Fruit fly (Drosophila melanogaster) whole organism, embryonic: ENCODE measurements around the gene CG2124.

Source experiments
- ATbp ChIP-seq: fragments of 200-800 bp; sonication (Bioruptor generic); optimal IDR thresholded peaks from 2 replicates; lab custom pipeline; 2017; ENCODE audit warnings: missing biosample characterization, mild to moderate bottlenecking, missing genetic modification characterization, missing genetic modification reagents
- Adf1 ChIP-seq: fragments of 200-800 bp; sonication (Bioruptor generic); IDR thresholded peaks from 2 replicates; pipeline ENCODE4 v1.3.6; 2022; ENCODE audit warnings: missing biosample characterization, missing genetic modification characterization
- Asciz ChIP-seq: fragments of 200-800 bp; sonication (Bioruptor generic); optimal IDR thresholded peaks from 2 replicates; lab custom pipeline; 2017; ENCODE audit warnings: missing biosample characterization, mild to moderate bottlenecking, missing genetic modification characterization, missing genetic modification reagents
- Atf6 ChIP-seq: fragments of 200-800 bp; sonication (Bioruptor generic); IDR thresholded peaks from 2 replicates; pipeline ENCODE4 v1.3.6; 2022; ENCODE audit warnings: missing biosample characterization, missing genetic modification characterization
- B-H1 ChIP-seq: fragments of 200-800 bp; sonication (Bioruptor generic); IDR thresholded peaks from 3 replicates; pipeline ENCODE4 v1.3.6; 2022; ENCODE audit warnings: missing biosample characterization, missing genetic modification characterization
- CG10274 ChIP-seq: fragments of 200-800 bp; sonication (Bioruptor generic); optimal IDR thresholded peaks from 3 replicates; lab custom pipeline; 2017; ENCODE audit warnings: missing biosample characterization, mild to moderate bottlenecking, missing genetic modification characterization
- CG10543 ChIP-seq: fragments of 200-800 bp; sonication (Bioruptor generic); optimal IDR thresholded peaks from 3 replicates; lab custom pipeline; 2017; ENCODE audit warnings: missing biosample characterization, mild to moderate bottlenecking, missing genetic modification characterization, moderate library complexity
- CG17328 ChIP-seq: fragments of 200-800 bp; sonication (Bioruptor generic); IDR thresholded peaks from 2 replicates; pipeline ENCODE4 v1.3.6; 2022; ENCODE audit warnings: missing biosample characterization, missing genetic modification characterization
- CG17359 ChIP-seq: fragments of 200-800 bp; sonication (Bioruptor generic); optimal IDR thresholded peaks from 3 replicates; lab custom pipeline; 2018; ENCODE audit warnings: missing biosample characterization, mild to moderate bottlenecking, missing genetic modification characterization, moderate library complexity
- CG34376 ChIP-seq: fragments of 200-800 bp; sonication (Bioruptor generic); optimal IDR thresholded peaks from 2 replicates; lab custom pipeline; 2018; ENCODE audit warnings: missing biosample characterization, mild to moderate bottlenecking, missing genetic modification characterization
- CG5180 ChIP-seq: fragments of 200-800 bp; sonication (Bioruptor generic); optimal IDR thresholded peaks from 3 replicates; lab custom pipeline; 2017; ENCODE audit warnings: missing biosample characterization, missing genetic modification characterization, mild to moderate bottlenecking, moderate library complexity, missing genetic modification reagents
- CG5953 ChIP-seq: fragments of 200-800 bp; sonication (Bioruptor generic); IDR thresholded peaks from 2 replicates; pipeline ENCODE4 v1.3.6; 2022; ENCODE audit warnings: missing biosample characterization, missing genetic modification characterization
- CG6813 ChIP-seq: fragments of 200-800 bp; sonication (Bioruptor generic); optimal IDR thresholded peaks from 2 replicates; lab custom pipeline; 2017; ENCODE audit warnings: missing biosample characterization, missing genetic modification characterization, mild to moderate bottlenecking, moderate library complexity, missing genetic modification reagents
- CG7987 ChIP-seq: fragments of 200-800 bp; sonication (Bioruptor generic); optimal IDR thresholded peaks from 2 replicates; lab custom pipeline; 2018; ENCODE audit warnings: missing biosample characterization, mild to moderate bottlenecking, missing genetic modification characterization, moderate library complexity
- Chrac-16 ChIP-seq: fragments of 200-800 bp; sonication (Bioruptor generic); optimal IDR thresholded peaks from 3 replicates; lab custom pipeline; 2016; ENCODE audit warnings: missing biosample characterization, missing genetic modification characterization
- D19B ChIP-seq: fragments of 200-800 bp; sonication (Bioruptor generic); optimal IDR thresholded peaks from 2 replicates; lab custom pipeline; 2017; ENCODE audit warnings: missing biosample characterization, mild to moderate bottlenecking, missing genetic modification characterization
- Fer2 ChIP-seq: fragments of 200-800 bp; sonication (Bioruptor generic); optimal IDR thresholded peaks from 2 replicates; lab custom pipeline; 2018; ENCODE audit warnings: missing biosample characterization, mild to moderate bottlenecking, missing genetic modification characterization, moderate library complexity
- Hr51 ChIP-seq, 2 experiments: fragments of 200-800 bp; sonication (Bioruptor generic); optimal IDR thresholded peaks; 2 replicates in 1 of 2; 3 replicates in 1 of 2; lab custom pipeline; 2016 to 2018; ENCODE audit warnings: missing biosample characterization in 2 of 2, missing genetic modification characterization in 2 of 2, mild to moderate bottlenecking in 1 of 2, moderate library complexity in 1 of 2
- Hr78 ChIP-seq, 2 experiments: fragments of 200-800 bp in 1 of 2; fragments of >200 bp in 1 of 2; sonication (Bioruptor generic) in 1 of 2; optimal IDR thresholded peaks; 2 replicates each; lab custom pipeline; 2017 to 2019; ENCODE audit warnings: missing biosample characterization in 2 of 2, missing genetic modification characterization in 2 of 2, mild to moderate bottlenecking in 1 of 2, moderate library complexity in 1 of 2
- Lim3 ChIP-seq: fragments of 200-800 bp; sonication (Bioruptor generic); IDR thresholded peaks from 2 replicates; pipeline ENCODE4 v1.3.6; 2022; ENCODE audit warnings: missing biosample characterization, missing genetic modification characterization
- NK7.1 ChIP-seq: fragments of 200-800 bp; sonication (Bioruptor generic); optimal IDR thresholded peaks from 3 replicates; lab custom pipeline; 2016; ENCODE audit warnings: missing biosample characterization, missing genetic modification characterization
- Oli ChIP-seq: fragments of 200-800 bp; sonication (Bioruptor generic); optimal IDR thresholded peaks from 2 replicates; lab custom pipeline; 2018; ENCODE audit warnings: missing biosample characterization, mild to moderate bottlenecking, missing genetic modification characterization, moderate library complexity
- Pdp1 ChIP-seq, 2 experiments: fragments of 200-800 bp; sonication (Bioruptor generic); optimal IDR thresholded peaks; 3 replicates each; lab custom pipeline; 2016; ENCODE audit warnings: missing biosample characterization in 2 of 2, missing genetic modification characterization in 2 of 2, mild to moderate bottlenecking in 1 of 2, moderate library complexity in 1 of 2
- Tbp ChIP-seq: fragments of >200 bp; optimal IDR thresholded peaks from 2 replicates; lab custom pipeline; 2018; ENCODE audit warnings: missing biosample characterization, missing genetic modification characterization
- Usf ChIP-seq: fragments of 200-800 bp; sonication (Bioruptor generic); optimal IDR thresholded peaks from 2 replicates; lab custom pipeline; 2017; ENCODE audit warnings: missing genotype, missing biosample characterization, missing genetic modification characterization
- ab ChIP-seq: fragments of 200-800 bp; sonication (Bioruptor generic); optimal IDR thresholded peaks from 2 replicates; lab custom pipeline; 2016; ENCODE audit warnings: missing biosample characterization, missing genetic modification characterization
- btn ChIP-seq: fragments of 200-800 bp; sonication (Bioruptor generic); optimal IDR thresholded peaks from 2 replicates; lab custom pipeline; 2016; ENCODE audit warnings: missing biosample characterization, missing genetic modification characterization
- cwo ChIP-seq: fragments of 200-800 bp; sonication (Bioruptor generic); optimal IDR thresholded peaks from 3 replicates; lab custom pipeline; 2017; ENCODE audit warnings: missing biosample characterization, missing genetic modification characterization, mild to moderate bottlenecking, moderate library complexity, missing genetic modification reagents
- ewg ChIP-seq: fragments of 200-800 bp; sonication (Bioruptor generic); optimal IDR thresholded peaks from 3 replicates; lab custom pipeline; 2017; ENCODE audit warnings: mild to moderate bottlenecking, missing biosample characterization, missing genetic modification reagents, missing genetic modification characterization
- fd3F ChIP-seq: fragments of 200-800 bp; sonication (Bioruptor generic); optimal IDR thresholded peaks from 2 replicates; lab custom pipeline; 2018; ENCODE audit warnings: missing biosample characterization, mild to moderate bottlenecking, missing genetic modification characterization, moderate library complexity
- gcm2 ChIP-seq: fragments of 200-800 bp; sonication (Bioruptor generic); optimal IDR thresholded peaks from 2 replicates; lab custom pipeline; 2016; ENCODE audit warnings: missing biosample characterization, missing genetic modification characterization
- gfzf ChIP-seq: fragments of 200-800 bp; sonication (Bioruptor generic); optimal IDR thresholded peaks from 2 replicates; lab custom pipeline; 2016; ENCODE audit warnings: missing biosample characterization, mild to moderate bottlenecking, missing genetic modification characterization, moderate library complexity
- jigr1 ChIP-seq: fragments of 200-800 bp; sonication (Bioruptor generic); IDR thresholded peaks from 3 replicates; pipeline ENCODE4 v1.3.6; 2022; ENCODE audit warnings: missing biosample characterization, missing genetic modification characterization
- nerfin-2 ChIP-seq: fragments of 200-800 bp; sonication (Bioruptor generic); IDR thresholded peaks from 2 replicates; pipeline ENCODE4 v1.3.6; 2022; ENCODE audit warnings: missing biosample characterization, missing genetic modification characterization; ENCODE audit not compliant: partially characterized antibody
- peb ChIP-seq: fragments of 200-800 bp; sonication (Bioruptor generic); IDR thresholded peaks from 2 replicates; pipeline ENCODE4 v1.3.6; 2022; ENCODE audit warnings: missing biosample characterization, missing genetic modification characterization
- rib ChIP-seq: fragments of 200-800 bp; sonication (Bioruptor generic); IDR thresholded peaks from 2 replicates; pipeline ENCODE4 v1.3.6; 2022; ENCODE audit warnings: missing biosample characterization, missing genetic modification characterization
- run ChIP-seq: fragments of 200-800 bp; sonication (Bioruptor generic); optimal IDR thresholded peaks from 3 replicates; lab custom pipeline; 2018; ENCODE audit warnings: missing biosample characterization, mild to moderate bottlenecking, missing genetic modification characterization
- salm ChIP-seq: fragments of 200-800 bp; sonication (Bioruptor generic); optimal IDR thresholded peaks from 2 replicates; lab custom pipeline; 2018; ENCODE audit warnings: missing biosample characterization, mild to moderate bottlenecking, missing genetic modification characterization
- sim ChIP-seq: fragments of 200-800 bp; sonication (Bioruptor generic); IDR thresholded peaks from 2 replicates; pipeline ENCODE4 v1.3.6; 2022; ENCODE audit warnings: missing biosample characterization, missing genetic modification characterization
- sisA ChIP-seq: fragments of 200-800 bp; sonication (Bioruptor generic); IDR thresholded peaks from 2 replicates; pipeline ENCODE4 v1.3.6; 2022; ENCODE audit warnings: missing biosample characterization, missing genetic modification characterization
- sug ChIP-seq: fragments of 200-800 bp; optimal IDR thresholded peaks from 2 replicates; lab custom pipeline; 2019; ENCODE audit warnings: missing biosample characterization, mild to moderate bottlenecking, missing genetic modification characterization, moderate library complexity
- tll ChIP-seq, 2 experiments: fragments of 200-800 bp in 1 of 2; fragments of >200 bp in 1 of 2; sonication (Bioruptor generic) in 1 of 2; optimal IDR thresholded peaks; 2 replicates each; lab custom pipeline; 2017 to 2019; ENCODE audit warnings: missing biosample characterization in 2 of 2, missing genetic modification characterization in 2 of 2, mild to moderate bottlenecking in 1 of 2, moderate library complexity in 1 of 2
- tup ChIP-seq: fragments of 200-800 bp; sonication (Bioruptor generic); optimal IDR thresholded peaks from 2 replicates; lab custom pipeline; 2016; ENCODE audit warnings: missing biosample characterization, mild to moderate bottlenecking, missing genetic modification characterization, moderate library complexity
- twi ChIP-seq: fragments of 200-800 bp; optimal IDR thresholded peaks from 2 replicates; lab custom pipeline; 2019; ENCODE audit warnings: missing biosample characterization, mild to moderate bottlenecking, missing genetic modification characterization, moderate library complexity
- unpg ChIP-seq: fragments of 200-800 bp; sonication (Bioruptor generic); optimal IDR thresholded peaks from 3 replicates; lab custom pipeline; 2018; ENCODE audit warnings: missing biosample characterization, mild to moderate bottlenecking, missing genetic modification characterization, moderate library complexity
- zfh1 ChIP-seq: fragments of 200-800 bp; sonication (Bioruptor generic); IDR thresholded peaks from 3 replicates; pipeline ENCODE4 v1.3.6; 2022; ENCODE audit warnings: missing biosample characterization, missing genetic modification characterization

The CG2124 gene

DNA sequence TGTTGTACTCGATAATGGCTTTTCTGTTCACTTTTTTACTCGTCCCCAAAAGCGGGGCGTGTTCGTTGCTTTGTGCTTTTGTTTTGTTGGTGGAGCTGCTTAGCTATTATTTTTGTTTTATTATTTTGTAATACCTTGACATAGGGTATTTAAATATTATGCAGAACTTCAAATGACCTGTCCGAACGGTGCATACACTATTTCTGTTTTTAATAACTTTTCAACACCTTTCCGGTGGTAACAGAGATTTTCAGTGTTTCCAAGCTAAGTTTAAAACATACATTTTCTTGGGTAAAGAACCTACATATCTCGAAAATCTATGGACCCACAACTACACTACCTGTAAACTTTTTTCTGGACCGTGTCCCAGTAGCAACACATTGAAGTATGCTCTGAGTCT is 8.5 kb upstream of the CG2124 start (continued):
- TF ChIP-seq ab (GFP tag; lab: Kevin White, UChicago) = no peak
- no peak for TF ChIP-seq CG7987 (GFP tag; lab: Kevin White, UChicago)
- no peak for TF ChIP-seq salm (tag; lab: Kevin White, UChicago)
- no peak for TF ChIP-seq Adf1
- peak; percentile 2 for TF ChIP-seq ATbp (GFP tag; lab: Kevin White, UChicago)
- TF ChIP-seq Fer2 (tag; lab: Kevin White, UChicago) = peak; percentile 30
- TF ChIP-seq CG5953 = no peak
- TF ChIP-seq Lim3 (GFP tag; lab: Robert Waterston, UW) = no peak
- TF ChIP-seq B-H1 (GFP tag; lab: Robert Waterston, UW) = peak; percentile 13; the same call in 1 of the 3 replicates
- no peak for TF ChIP-seq Hr51 (GFP tag; optimal IDR thresholded peaks at IDR 0.05; lab: Kevin White, UChicago)
- no peak for TF ChIP-seq tup (GFP tag; lab: Kevin White, UChicago)
- no peak for TF ChIP-seq sisA (GFP tag; lab: Robert Waterston, UW)
- no peak for TF ChIP-seq btn (GFP tag; lab: Kevin White, UChicago)
- TF ChIP-seq unpg (GFP tag; lab: Kevin White, UChicago) = peak; percentile 29
- no peak for TF ChIP-seq Asciz
- no peak for TF ChIP-seq CG5180 (GFP tag; lab: Kevin White, UChicago)
- 0 out of 3 replicates have a peak, but pooled peaks have one; percentile 46 for TF ChIP-seq zfh1 (GFP tag; lab: Robert Waterston, UW)
- no peak for TF ChIP-seq gcm2 (GFP tag; lab: Kevin White, UChicago)
- TF ChIP-seq Usf (GFP tag; lab: Kevin White, UChicago) = no peak
- TF ChIP-seq fd3F = peak; percentile 35
- TF ChIP-seq rib (GFP tag; lab: Robert Waterston, UW) = no peak
- TF ChIP-seq gfzf (GFP tag; lab: Kevin White, UChicago) = no peak
- no peak for TF ChIP-seq sim (GFP tag; lab: Robert Waterston, UW)
- no peak for TF ChIP-seq CG10274 (GFP tag; lab: Kevin White, UChicago)
- TF ChIP-seq, all 482 proteins: peak for 136

DNA sequence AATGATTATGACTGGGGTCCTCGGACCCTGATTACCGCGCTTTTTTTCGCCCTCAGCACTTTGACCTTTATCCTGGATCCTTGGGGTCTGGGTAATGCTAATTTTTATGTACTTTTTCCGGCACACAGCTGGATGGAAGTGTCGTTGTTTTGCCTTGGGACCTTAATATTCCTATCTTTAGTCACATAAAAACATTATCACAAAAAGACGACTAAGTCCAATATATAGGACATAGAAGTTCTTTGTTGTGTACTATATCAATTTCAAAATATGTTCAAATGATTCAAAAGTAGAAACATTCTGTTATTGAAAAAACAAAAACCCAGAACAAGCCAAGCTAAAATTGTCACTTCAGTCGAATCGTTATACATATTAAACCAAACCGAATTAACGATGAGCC is 7.1 kb upstream of the CG2124 start, which contains the start of gene Rab9D:
Gene Rab9D, plus strand, starts transcription at position 301 of the 400 bp plus-strand sequence.
- no peak for TF ChIP-seq twi
- TF ChIP-seq run = no peak
- no peak for TF ChIP-seq CG10543
- no peak for TF ChIP-seq tll (GFP tag; optimal IDR thresholded peaks at IDR 0.05; lab: Kevin White, UChicago)
- TF ChIP-seq CG5953 = no peak
- no peak for TF ChIP-seq Pdp1 (GFP tag; optimal IDR thresholded peaks at IDR 0.05; lab: Kevin White, UChicago)
- no peak for TF ChIP-seq ewg
- no peak for TF ChIP-seq Atf6 (GFP tag; lab: Robert Waterston, UW)
- no peak for TF ChIP-seq CG17328

DNA sequence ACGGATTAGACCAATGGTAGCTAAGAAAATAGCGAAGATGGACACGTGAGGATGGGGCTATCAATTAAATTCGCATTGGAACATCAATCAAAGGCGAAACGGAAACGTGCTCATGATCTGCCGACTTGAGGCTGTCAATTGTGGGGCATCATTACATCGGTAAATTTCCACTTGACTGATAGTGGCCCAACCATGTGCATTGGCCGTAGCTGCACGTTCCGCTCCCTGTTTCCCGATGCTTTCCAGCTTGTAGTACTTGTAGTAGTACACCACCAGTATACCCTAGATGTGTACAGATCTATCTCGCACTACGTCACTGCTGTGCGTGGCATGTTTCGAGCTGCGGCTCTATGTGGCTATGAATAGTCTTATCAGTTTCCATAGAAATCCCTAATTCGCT is 3.4 kb downstream of the CG2124 start:
- TF ChIP-seq Atf6 (GFP tag; lab: Robert Waterston, UW) = no peak
- TF ChIP-seq cwo (GFP tag; lab: Kevin White, UChicago) = peak; percentile 55
- no peak for TF ChIP-seq CG17359 (tag; lab: Kevin White, UChicago)
- TF ChIP-seq peb = no peak
- TF ChIP-seq CG34376 (GFP tag; lab: Kevin White, UChicago) = peak; percentile 15
- no peak for TF ChIP-seq Oli (tag; lab: Kevin White, UChicago)
- no peak for TF ChIP-seq NK7.1
- TF ChIP-seq D19B = peak; percentile 68
- TF ChIP-seq nerfin-2 = no peak
- no peak for TF ChIP-seq Hr78 (GFP tag; optimal IDR thresholded peaks at IDR 0.05; lab: Kevin White, UChicago)
- no peak for TF ChIP-seq Tbp (GFP tag; lab: Kevin White, UChicago)
- TF ChIP-seq CG6813 (GFP tag; lab: Kevin White, UChicago) = no peak
- TF ChIP-seq jigr1 (GFP tag; lab: Robert Waterston, UW) = no peak
- TF ChIP-seq Chrac-16 (GFP tag; lab: Kevin White, UChicago) = no peak
- TF ChIP-seq sug (tag; lab: Kevin White, UChicago) = peak; percentile 21
